Fruit fly (Drosophila melanogaster) whole organism, embryonic: Measurements from ENCODE around the gene Gem2.

Source experiments
- CG1024 ChIP-seq: fragments of 200-800 bp; sonication (Bioruptor generic); IDR thresholded peaks from 2 replicates; pipeline ENCODE4 v1.3.6; 2022; ENCODE audit warnings: missing biosample characterization, missing genetic modification characterization
- CG10543 ChIP-seq: fragments of 200-800 bp; sonication (Bioruptor generic); optimal IDR thresholded peaks from 3 replicates; lab custom pipeline; 2017; ENCODE audit warnings: missing biosample characterization, mild to moderate bottlenecking, missing genetic modification characterization, moderate library complexity
- CG10565 ChIP-seq: fragments of 200-800 bp; sonication (Bioruptor generic); optimal IDR thresholded peaks from 3 replicates; lab custom pipeline; 2016; ENCODE audit warnings: missing biosample characterization, mild to moderate bottlenecking, missing genetic modification characterization
- CG11504 ChIP-seq: fragments of 200-800 bp; sonication (Bioruptor generic); optimal IDR thresholded peaks from 3 replicates; lab custom pipeline; 2019; ENCODE audit warnings: missing biosample characterization, mild to moderate bottlenecking, missing genetic modification characterization, moderate library complexity
- CG14050 ChIP-seq: fragments of 200-800 bp; sonication (Bioruptor generic); IDR thresholded peaks from 3 replicates; pipeline ENCODE4 v1.3.6; 2022; ENCODE audit warnings: missing biosample characterization, missing genetic modification characterization
- CG14441 ChIP-seq: fragments of 200-800 bp; sonication (Bioruptor generic); IDR thresholded peaks from 2 replicates; pipeline ENCODE4 v1.3.6; 2022; ENCODE audit warnings: missing biosample characterization, missing genetic modification characterization
- CG14667 ChIP-seq: fragments of 200-800 bp; sonication (Bioruptor generic); IDR thresholded peaks from 2 replicates; pipeline ENCODE4 v1.3.6; 2022; ENCODE audit warnings: missing biosample characterization, missing genetic modification characterization
- CG14965 ChIP-seq: fragments of 200-800 bp; sonication (Bioruptor generic); optimal IDR thresholded peaks from 2 replicates; lab custom pipeline; 2016; ENCODE audit warnings: missing biosample characterization, missing genetic modification characterization, borderline replicate concordance
- CG15073 ChIP-seq: fragments of 200-800 bp; sonication (Bioruptor generic); optimal IDR thresholded peaks from 2 replicates; lab custom pipeline; 2016; ENCODE audit warnings: missing biosample characterization, missing genetic modification characterization
- CG15269 ChIP-seq: fragments of 200-800 bp; sonication (Bioruptor generic); optimal IDR thresholded peaks from 2 replicates; lab custom pipeline; 2018; ENCODE audit warnings: missing biosample characterization, mild to moderate bottlenecking, missing genetic modification characterization, moderate library complexity
- CG16779 ChIP-seq: fragments of 200-800 bp; sonication (Bioruptor generic); IDR thresholded peaks from 2 replicates; pipeline ENCODE4 v1.3.6; 2022; ENCODE audit warnings: missing biosample characterization, missing genetic modification characterization
- CG17328 ChIP-seq: fragments of 200-800 bp; sonication (Bioruptor generic); IDR thresholded peaks from 2 replicates; pipeline ENCODE4 v1.3.6; 2022; ENCODE audit warnings: missing biosample characterization, missing genetic modification characterization
- CG30020 ChIP-seq: fragments of 200-800 bp; optimal IDR thresholded peaks from 2 replicates; lab custom pipeline; 2019; ENCODE audit warnings: missing biosample characterization, mild to moderate bottlenecking, missing genetic modification characterization, moderate library complexity
- CG3065 ChIP-seq: fragments of 200-800 bp; sonication (Bioruptor generic); optimal IDR thresholded peaks from 2 replicates; lab custom pipeline; 2016; ENCODE audit warnings: missing biosample characterization, missing genetic modification characterization
- CG31224 ChIP-seq: fragments of 200-800 bp; sonication (Bioruptor generic); IDR thresholded peaks from 2 replicates; pipeline ENCODE4 v1.3.6; 2022; ENCODE audit warnings: missing biosample characterization, missing genetic modification characterization
- CG3163 ChIP-seq: fragments of 200-800 bp; sonication (Bioruptor generic); optimal IDR thresholded peaks from 3 replicates; lab custom pipeline; 2016; ENCODE audit warnings: missing biosample characterization, missing genetic modification characterization
- CG3847 ChIP-seq: fragments of 200-800 bp; sonication (Bioruptor generic); IDR thresholded peaks from 2 replicates; pipeline ENCODE4 v1.3.6; 2022; ENCODE audit warnings: missing biosample characterization, missing genetic modification characterization
- CG4617 ChIP-seq: fragments of 200-800 bp; sonication (Bioruptor generic); optimal IDR thresholded peaks from 3 replicates; lab custom pipeline; 2016; ENCODE audit warnings: missing biosample characterization, missing genetic modification characterization, borderline replicate concordance
- CG7839 ChIP-seq: fragments of 200-800 bp; sonication (Bioruptor generic); optimal IDR thresholded peaks from 3 replicates; lab custom pipeline; 2018; ENCODE audit warnings: missing biosample characterization, mild to moderate bottlenecking, missing genetic modification characterization, moderate library complexity
- CG7987 ChIP-seq: fragments of 200-800 bp; sonication (Bioruptor generic); optimal IDR thresholded peaks from 2 replicates; lab custom pipeline; 2018; ENCODE audit warnings: missing biosample characterization, mild to moderate bottlenecking, missing genetic modification characterization, moderate library complexity
- Chrac-16 ChIP-seq: fragments of 200-800 bp; sonication (Bioruptor generic); optimal IDR thresholded peaks from 3 replicates; lab custom pipeline; 2016; ENCODE audit warnings: missing biosample characterization, missing genetic modification characterization
- H15 ChIP-seq: fragments of 200-800 bp; sonication (Bioruptor generic); IDR thresholded peaks from 3 replicates; pipeline ENCODE4 v1.3.6; 2022; ENCODE audit warnings: missing biosample characterization, missing genetic modification characterization
- Hmx ChIP-seq: fragments of 200-800 bp; sonication (Bioruptor generic); optimal IDR thresholded peaks from 2 replicates; lab custom pipeline; 2016; ENCODE audit warnings: missing biosample characterization, missing genetic modification characterization
- Hr39 ChIP-seq: fragments of >200 bp; optimal IDR thresholded peaks from 2 replicates; lab custom pipeline; 2017
- Hr78 ChIP-seq, 2 experiments: fragments of 200-800 bp in 1 of 2; fragments of >200 bp in 1 of 2; sonication (Bioruptor generic) in 1 of 2; optimal IDR thresholded peaks; 2 replicates each; lab custom pipeline; 2017 to 2019; ENCODE audit warnings: missing biosample characterization in 2 of 2, missing genetic modification characterization in 2 of 2, mild to moderate bottlenecking in 1 of 2, moderate library complexity in 1 of 2
- Mrtf ChIP-seq: fragments of 200-800 bp; sonication (Bioruptor generic); IDR thresholded peaks from 3 replicates; pipeline ENCODE4 v1.3.6; 2022; ENCODE audit warnings: missing biosample characterization, missing genetic modification characterization
- NFAT ChIP-seq: fragments of 200-800 bp; sonication (Bioruptor generic); IDR thresholded peaks from 2 replicates; pipeline ENCODE4 v1.3.6; 2022; ENCODE audit warnings: missing biosample characterization, missing genetic modification characterization
- ase ChIP-seq: fragments of 200-800 bp; sonication (Bioruptor generic); IDR thresholded peaks from 3 replicates; pipeline ENCODE4 v1.3.6; 2022; ENCODE audit warnings: missing biosample characterization, missing genetic modification characterization
- da ChIP-seq: fragments of 200-800 bp; sonication (Bioruptor generic); optimal IDR thresholded peaks from 2 replicates; lab custom pipeline; 2016; ENCODE audit warnings: missing biosample characterization, missing genetic modification characterization
- dan ChIP-seq: fragments of 200-800 bp; sonication (Bioruptor generic); IDR thresholded peaks from 2 replicates; pipeline ENCODE4 v1.3.6; 2022; ENCODE audit warnings: missing biosample characterization, missing genetic modification characterization
- ewg ChIP-seq: fragments of 200-800 bp; sonication (Bioruptor generic); optimal IDR thresholded peaks from 3 replicates; lab custom pipeline; 2017; ENCODE audit warnings: mild to moderate bottlenecking, missing biosample characterization, missing genetic modification reagents, missing genetic modification characterization
- gcm ChIP-seq: fragments of 200-800 bp; sonication (Bioruptor generic); optimal IDR thresholded peaks from 2 replicates; lab custom pipeline; 2019; ENCODE audit warnings: missing biosample characterization, mild to moderate bottlenecking, missing genetic modification characterization, moderate library complexity
- gfzf ChIP-seq: fragments of 200-800 bp; sonication (Bioruptor generic); optimal IDR thresholded peaks from 2 replicates; lab custom pipeline; 2016; ENCODE audit warnings: missing biosample characterization, mild to moderate bottlenecking, missing genetic modification characterization, moderate library complexity
- gsb ChIP-seq: fragments of 200-800 bp; sonication (Bioruptor generic); IDR thresholded peaks from 2 replicates; pipeline ENCODE4 v1.3.6; 2022; ENCODE audit warnings: missing biosample characterization, missing genetic modification characterization
- h ChIP-seq: fragments of >200 bp; optimal IDR thresholded peaks from 2 replicates; lab custom pipeline; 2017
- hth ChIP-seq: fragments of >200 bp; optimal IDR thresholded peaks from 2 replicates; lab custom pipeline; 2017; ENCODE audit warnings: inconsistent platforms
- insv ChIP-seq, 2 experiments: fragments of 200-800 bp; sonication (Bioruptor generic); optimal IDR thresholded peaks; 3 replicates each; lab custom pipeline; 2016 to 2018; ENCODE audit warnings: missing biosample characterization in 2 of 2, missing genetic modification characterization in 2 of 2
- kay ChIP-seq: fragments of 200-800 bp; sonication (Bioruptor generic); optimal IDR thresholded peaks from 2 replicates; lab custom pipeline; 2016; ENCODE audit warnings: missing biosample characterization, missing genetic modification characterization
- maf-S ChIP-seq: fragments of 200-800 bp; sonication (Bioruptor generic); optimal IDR thresholded peaks from 2 replicates; lab custom pipeline; 2016; ENCODE audit warnings: missing biosample characterization, missing genetic modification characterization
- mam ChIP-seq: fragments of 200-800 bp; sonication (Bioruptor generic); optimal IDR thresholded peaks from 3 replicates; lab custom pipeline; 2016; ENCODE audit warnings: missing biosample characterization, missing genetic modification characterization
- nerfin-2 ChIP-seq: fragments of 200-800 bp; sonication (Bioruptor generic); IDR thresholded peaks from 2 replicates; pipeline ENCODE4 v1.3.6; 2022; ENCODE audit warnings: missing biosample characterization, missing genetic modification characterization; ENCODE audit not compliant: partially characterized antibody
- pb ChIP-seq: fragments of 200-800 bp; sonication (Bioruptor generic); optimal IDR thresholded peaks from 3 replicates; lab custom pipeline; 2016; ENCODE audit warnings: missing biosample characterization, missing genetic modification characterization
- sens-2 ChIP-seq: fragments of 200-800 bp; sonication (Bioruptor generic); IDR thresholded peaks from 2 replicates; pipeline ENCODE4 v1.3.6; 2022; ENCODE audit warnings: missing biosample characterization, missing genetic modification characterization
- tio ChIP-seq: fragments of 200-800 bp; sonication (Bioruptor generic); optimal IDR thresholded peaks from 2 replicates; lab custom pipeline; 2017; ENCODE audit warnings: missing biosample characterization, missing genetic modification characterization, inconsistent platforms
- tna ChIP-seq: fragments of 200-800 bp; sonication (Bioruptor generic); IDR thresholded peaks from 2 replicates; pipeline ENCODE4 v1.3.6; 2022; ENCODE audit warnings: missing biosample characterization, missing genetic modification characterization; ENCODE audit not compliant: partially characterized antibody
- trh ChIP-seq: fragments of 200-800 bp; sonication (Bioruptor generic); optimal IDR thresholded peaks from 2 replicates; lab custom pipeline; 2016; ENCODE audit warnings: missing biosample characterization, missing genetic modification characterization
- unc-4 ChIP-seq: fragments of 200-800 bp; sonication (Bioruptor generic); IDR thresholded peaks from 2 replicates; pipeline ENCODE4 v1.3.6; 2022; ENCODE audit warnings: missing biosample characterization, missing genetic modification characterization; ENCODE audit not compliant: partially characterized antibody
- vfl ChIP-seq: fragments of 200-800 bp; sonication (Bioruptor generic); optimal IDR thresholded peaks from 2 replicates; lab custom pipeline; 2016; ENCODE audit warnings: missing biosample characterization, missing genetic modification characterization
- zen2 ChIP-seq: fragments of 200-800 bp; sonication (Bioruptor generic); IDR thresholded peaks from 3 replicates; pipeline ENCODE4 v1.3.6; 2022; ENCODE audit warnings: missing biosample characterization, missing genetic modification characterization; ENCODE audit not compliant: partially characterized antibody

Gem2 gene

DNA sequence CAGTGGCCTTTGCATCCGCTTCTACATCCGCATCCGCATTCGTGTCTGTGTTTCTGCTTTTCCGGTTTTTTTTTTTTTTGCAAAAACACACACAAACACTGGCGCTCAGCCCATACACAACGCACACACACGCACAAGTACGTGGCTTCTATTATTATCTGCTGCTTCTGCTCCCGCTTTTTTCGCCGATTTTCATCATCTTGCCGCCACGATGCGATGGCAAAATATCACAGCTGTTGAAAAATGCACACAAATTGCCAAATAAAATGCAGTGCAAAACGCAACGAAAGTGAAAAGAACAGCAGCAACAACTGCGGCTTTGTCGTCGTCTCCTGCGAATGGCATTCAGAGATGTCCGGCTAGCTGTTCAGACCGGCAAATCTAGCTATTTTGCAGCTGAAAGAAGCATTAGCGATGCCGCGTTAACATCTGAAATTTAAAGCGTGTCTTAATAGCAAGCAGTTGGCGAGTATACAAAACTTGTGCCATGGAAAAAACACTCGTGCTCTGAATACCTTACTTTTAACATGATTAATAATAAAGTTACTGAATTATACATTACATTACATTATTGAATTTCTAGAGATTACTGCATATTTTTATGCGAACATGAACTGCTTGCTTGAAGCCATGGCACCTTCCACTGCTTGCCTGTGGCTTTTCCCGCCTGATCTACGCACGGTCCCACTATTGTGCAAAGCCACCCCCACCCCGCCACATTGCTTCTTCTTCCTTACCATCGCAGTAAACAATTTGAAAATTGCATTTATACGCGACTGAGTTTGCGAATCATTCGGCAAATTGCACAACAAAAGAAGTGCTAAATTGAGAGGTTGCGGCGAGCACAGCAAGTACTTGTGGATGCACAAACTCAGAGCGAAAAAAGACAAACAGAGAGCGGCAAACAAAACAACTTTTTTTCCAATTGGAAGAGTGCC lies 37.4 kb downstream of the Gem2 start, which contains the start of the genes Ugt316A1 and Sfxn2 (continued):
- peak; percentile 49 for TF ChIP-seq mam
- TF ChIP-seq maf-S (GFP tag; lab: Kevin White, UChicago): no peak
- TF ChIP-seq vfl (GFP tag; lab: Kevin White, UChicago): peak; percentile 39
- TF ChIP-seq H15: peak; percentile 38; the same call in 1 of the 3 replicates
- no peak for TF ChIP-seq zen2 (GFP tag; lab: Robert Waterston, UW)
- 0 out of 2 replicates have a peak, but pooled peaks have one; percentile 38 for TF ChIP-seq unc-4
- no peak for TF ChIP-seq CG10565 (GFP tag; lab: Kevin White, UChicago)
- TF ChIP-seq pb (GFP tag; lab: Kevin White, UChicago): no peak
- TF ChIP-seq gfzf: peak; percentile 89
- TF ChIP-seq CG16779 (GFP tag; lab: Robert Waterston, UW): no peak
- peak; percentile 38 for TF ChIP-seq kay
- TF ChIP-seq hth (lab: Kevin White, UChicago): no peak
- TF ChIP-seq Mrtf: no peak
- peak; percentile 16 for TF ChIP-seq gcm
- TF ChIP-seq ase: 0 out of 3 replicates have a peak, but pooled peaks have one; percentile 21
- no peak for TF ChIP-seq h (lab: Kevin White, UChicago)
- TF ChIP-seq sens-2: no peak
- no peak for TF ChIP-seq CG7987 (GFP tag; lab: Kevin White, UChicago)
- 0 out of 2 replicates have a peak, but pooled peaks have one; percentile 35 for TF ChIP-seq nerfin-2 (GFP tag; lab: Robert Waterston, UW)
- no peak for TF ChIP-seq CG3065 (GFP tag; lab: Kevin White, UChicago)
- peak; percentile 46 for TF ChIP-seq ewg (GFP tag; lab: Kevin White, UChicago)
- peak; percentile 4 for TF ChIP-seq CG3163 (GFP tag; lab: Kevin White, UChicago)
- no peak for TF ChIP-seq tio (GFP tag; lab: Kevin White, UChicago)
- TF ChIP-seq NFAT (GFP tag; lab: Robert Waterston, UW): no peak
- no peak for TF ChIP-seq Hmx (GFP tag; lab: Kevin White, UChicago)
- TF ChIP-seq CG4617 (GFP tag; lab: Kevin White, UChicago): peak; percentile 89
- peak; percentile 70 for TF ChIP-seq CG3847
- no peak for TF ChIP-seq dan (GFP tag; lab: Robert Waterston, UW)
- no peak for TF ChIP-seq Hr78 (GFP tag; optimal IDR thresholded peaks at IDR 0.05; lab: Kevin White, UChicago)
- no peak for TF ChIP-seq CG15073 (GFP tag; lab: Kevin White, UChicago)
- peak; percentile 66 for TF ChIP-seq CG11504
- TF ChIP-seq CG15269 (tag; lab: Kevin White, UChicago): peak; percentile 2
- TF ChIP-seq CG14441 (GFP tag; lab: Robert Waterston, UW): peak; percentile 55
- TF ChIP-seq CG17328 (GFP tag; lab: Robert Waterston, UW): peak; percentile 41; the same call in 1 of the 2 replicates
- no peak for TF ChIP-seq CG14965
- no peak for TF ChIP-seq CG10543 (GFP tag; lab: Kevin White, UChicago)
- TF ChIP-seq CG14667 (GFP tag; lab: Robert Waterston, UW): no peak
- TF ChIP-seq Chrac-16: peak; percentile 47
- TF ChIP-seq gsb (GFP tag; lab: Robert Waterston, UW): no peak
- TF ChIP-seq CG1024: no peak
- TF ChIP-seq da: no peak
- TF ChIP-seq Hr39 (lab: Kevin White, UChicago): no peak
- TF ChIP-seq CG14050: no peak
- no peak for TF ChIP-seq trh
- TF ChIP-seq tna (GFP tag; lab: Robert Waterston, UW): no peak
- TF ChIP-seq insv (GFP tag; optimal IDR thresholded peaks at IDR 0.05; lab: Kevin White, UChicago): peak; percentile 43 to 88
- no peak for TF ChIP-seq CG31224 (GFP tag; lab: Robert Waterston, UW)
- peak; percentile 24 for TF ChIP-seq CG7839 (tag; lab: Kevin White, UChicago)
- TF ChIP-seq CG30020 (tag; lab: Kevin White, UChicago): peak; percentile 11
